Worm (Caenorhabditis elegans) whole organism, L3 larva: ENCODE results near the gene R193.2.

Experiments
- R02D3.7 ChIP-seq: fragments of 150-350 bp; optimal IDR thresholded peaks from 2 replicates; lab custom pipeline; 2014; ENCODE audit warnings: missing biosample characterization, missing genetic modification characterization
- ZK546.5 ChIP-seq: sonication (generic microtip); optimal IDR thresholded peaks from 2 replicates; lab custom pipeline; 2017; ENCODE audit warnings: missing biosample characterization, missing genetic modification characterization
- aly-2 ChIP-seq: fragments of 150-350 bp; optimal IDR thresholded peaks from 2 replicates; lab custom pipeline; 2014; ENCODE audit warnings: missing biosample characterization, missing genetic modification characterization
- ama-1 ChIP-seq: fragments of 150-350 bp; optimal IDR thresholded peaks from 2 replicates; lab custom pipeline; 2018
- ceh-16 ChIP-seq: sonication (generic microtip); optimal IDR thresholded peaks from 2 replicates; lab custom pipeline; 2017; ENCODE audit warnings: missing biosample characterization, missing genetic modification characterization
- ceh-28 ChIP-seq: fragments of 150-350 bp; optimal IDR thresholded peaks from 2 replicates; lab custom pipeline; 2014; ENCODE audit warnings: missing biosample characterization, missing genetic modification reagents, missing genetic modification characterization
- ceh-82 ChIP-seq: fragments of 150-350 bp; optimal IDR thresholded peaks from 2 replicates; lab custom pipeline; 2014; ENCODE audit warnings: missing biosample characterization, missing genetic modification characterization
- ceh-9 ChIP-seq: sonication (generic microtip); optimal IDR thresholded peaks from 2 replicates; lab custom pipeline; 2018; ENCODE audit warnings: missing biosample characterization, missing genetic modification characterization
- daf-12 ChIP-seq: fragments of 150-350 bp; optimal IDR thresholded peaks from 2 replicates; lab custom pipeline; 2014; ENCODE audit warnings: missing biosample characterization, missing genetic modification reagents, missing genetic modification characterization
- egl-27 ChIP-seq: sonication (generic microtip); optimal IDR thresholded peaks from 4 replicates; lab custom pipeline; 2017; ENCODE audit warnings: missing biosample characterization, missing genetic modification reagents, missing genetic modification characterization
- egl-5 ChIP-seq: fragments of 150-350 bp; optimal IDR thresholded peaks from 2 replicates; lab custom pipeline; 2017; ENCODE audit warnings: missing biosample characterization, missing genetic modification reagents, missing genetic modification characterization, inconsistent platforms
- elt-1 ChIP-seq: fragments of 150-350 bp; optimal IDR thresholded peaks from 2 replicates; lab custom pipeline; 2014; ENCODE audit warnings: missing biosample characterization, missing genetic modification characterization
- elt-2 ChIP-seq: sonication (generic microtip); optimal IDR thresholded peaks from 2 replicates; lab custom pipeline; 2016; ENCODE audit warnings: missing genetic modification reagents, mild to moderate bottlenecking, missing genetic modification characterization, missing compliant biosample characterization
- elt-3 ChIP-seq, 3 experiments: fragments of 150-350 bp in 1 of 3; sonication (generic microtip) in 2 of 3; optimal IDR thresholded peaks; 2 replicates in 2 of 3; 4 replicates in 1 of 3; lab custom pipeline; 2014 to 2017; ENCODE audit warnings: missing biosample characterization in 3 of 3, missing genetic modification characterization in 3 of 3
- eor-1 ChIP-seq, 2 experiments: fragments of 150-350 bp; optimal IDR thresholded peaks; 2 replicates each; lab custom pipeline; 2014 to 2018; ENCODE audit warnings: missing biosample characterization in 2 of 2, missing genetic modification characterization in 2 of 2
- fkh-10 ChIP-seq: sonication (generic microtip); optimal IDR thresholded peaks from 2 replicates; lab custom pipeline; 2017; ENCODE audit warnings: missing biosample characterization, missing genetic modification reagents, missing genetic modification characterization
- fkh-2 ChIP-seq: fragments of 150-350 bp; optimal IDR thresholded peaks from 2 replicates; lab custom pipeline; 2014; ENCODE audit warnings: missing biosample characterization, missing genetic modification reagents, missing genetic modification characterization
- fos-1 ChIP-seq: fragments of 150-350 bp; optimal IDR thresholded peaks from 2 replicates; lab custom pipeline; 2014; ENCODE audit warnings: missing biosample characterization, missing genetic modification characterization
- hmg-11 ChIP-seq: sonication (generic microtip); optimal IDR thresholded peaks from 2 replicates; lab custom pipeline; 2016; ENCODE audit warnings: missing genetic modification characterization, missing compliant biosample characterization
- jun-1 ChIP-seq: fragments of 150-350 bp; optimal IDR thresholded peaks from 2 replicates; lab custom pipeline; 2014; ENCODE audit warnings: missing biosample characterization, missing genetic modification reagents, missing genetic modification characterization
- lin-15B ChIP-seq: fragments of 150-350 bp; optimal IDR thresholded peaks from 2 replicates; lab custom pipeline; 2014; ENCODE audit warnings: missing biosample characterization, missing genetic modification characterization
- lin-39 ChIP-seq: fragments of 150-350 bp; optimal IDR thresholded peaks from 2 replicates; lab custom pipeline; 2018; ENCODE audit warnings: missing biosample characterization, missing genetic modification reagents, missing genetic modification characterization
- lsy-12 ChIP-seq: sonication (generic microtip); optimal IDR thresholded peaks from 2 replicates; lab custom pipeline; 2016; ENCODE audit warnings: mild to moderate bottlenecking, missing genetic modification characterization, missing compliant biosample characterization
- mdl-1 ChIP-seq: fragments of 150-350 bp; optimal IDR thresholded peaks from 2 replicates; lab custom pipeline; 2014; ENCODE audit warnings: missing biosample characterization, missing genetic modification characterization
- mml-1 ChIP-seq: fragments of 150-350 bp; sonication (generic microtip); optimal IDR thresholded peaks from 3 replicates; lab custom pipeline; 2014; ENCODE audit warnings: missing biosample characterization, missing genetic modification characterization
- nfya-1 ChIP-seq: sonication (generic microtip); optimal IDR thresholded peaks from 2 replicates; lab custom pipeline; 2017; ENCODE audit warnings: missing genetic modification characterization, mild to moderate bottlenecking, missing compliant biosample characterization, antibody characterized with exemption, moderate library complexity; ENCODE audit not compliant: insufficient read depth
- nhr-11 ChIP-seq: fragments of 150-350 bp; optimal IDR thresholded peaks from 2 replicates; lab custom pipeline; 2014; ENCODE audit warnings: missing biosample characterization, missing genetic modification characterization
- nhr-12 ChIP-seq: fragments of 150-350 bp; optimal IDR thresholded peaks from 2 replicates; lab custom pipeline; 2014; ENCODE audit warnings: missing biosample characterization, missing genetic modification characterization
- nhr-23 ChIP-seq: fragments of 150-350 bp; optimal IDR thresholded peaks from 2 replicates; lab custom pipeline; 2014; ENCODE audit warnings: missing biosample characterization, missing genetic modification reagents, missing genetic modification characterization
- nhr-237 ChIP-seq: fragments of 150-350 bp; optimal IDR thresholded peaks from 2 replicates; lab custom pipeline; 2014; ENCODE audit warnings: missing biosample characterization, missing genetic modification characterization
- nhr-25 ChIP-seq: sonication (generic microtip); optimal IDR thresholded peaks from 2 replicates; lab custom pipeline; 2017; ENCODE audit warnings: missing biosample characterization, missing genetic modification characterization
- nhr-28 ChIP-seq: fragments of 150-350 bp; optimal IDR thresholded peaks from 2 replicates; lab custom pipeline; 2014; ENCODE audit warnings: missing biosample characterization, missing genetic modification characterization
- nhr-43 ChIP-seq: sonication (generic microtip); optimal IDR thresholded peaks from 2 replicates; lab custom pipeline; 2016; ENCODE audit warnings: mild to moderate bottlenecking, missing genetic modification characterization, missing compliant biosample characterization; ENCODE audit not compliant: poor library complexity, severe bottlenecking
- nhr-67 ChIP-seq: fragments of 150-350 bp; optimal IDR thresholded peaks from 2 replicates; lab custom pipeline; 2014; ENCODE audit warnings: missing biosample characterization, missing genetic modification characterization
- nhr-76 ChIP-seq: fragments of 150-350 bp; sonication (generic microtip); optimal IDR thresholded peaks from 5 replicates; lab custom pipeline; 2014; ENCODE audit warnings: missing biosample characterization, missing genetic modification characterization
- nhr-77 ChIP-seq: fragments of 150-350 bp; optimal IDR thresholded peaks from 2 replicates; lab custom pipeline; 2014; ENCODE audit warnings: missing biosample characterization, missing genetic modification characterization
- pha-4 ChIP-seq: fragments of 150-350 bp; optimal IDR thresholded peaks from 2 replicates; lab custom pipeline; 2014; ENCODE audit warnings: missing biosample characterization, missing genetic modification reagents, missing genetic modification characterization
- pqm-1 ChIP-seq: fragments of 150-350 bp; optimal IDR thresholded peaks from 2 replicates; lab custom pipeline; 2017; ENCODE audit warnings: missing biosample characterization, missing genetic modification characterization, inconsistent platforms
- sea-2 ChIP-seq: fragments of 150-350 bp; sonication (generic microtip); optimal IDR thresholded peaks from 4 replicates; lab custom pipeline; 2014; ENCODE audit warnings: missing biosample characterization, missing genetic modification reagents, missing genetic modification characterization
- skn-1 ChIP-seq: fragments of 150-350 bp; optimal IDR thresholded peaks from 2 replicates; lab custom pipeline; 2014; ENCODE audit warnings: missing biosample characterization, missing genetic modification characterization
- snpc-4 ChIP-seq: fragments of 150-350 bp; optimal IDR thresholded peaks from 2 replicates; lab custom pipeline; 2014; ENCODE audit warnings: missing biosample characterization, missing genetic modification characterization
- tbx-2 ChIP-seq: sonication (generic microtip); optimal IDR thresholded peaks from 2 replicates; lab custom pipeline; 2016; ENCODE audit warnings: mild to moderate bottlenecking, missing genetic modification characterization, missing compliant biosample characterization
- unc-39 ChIP-seq: sonication (generic microtip); optimal IDR thresholded peaks from 4 replicates; lab custom pipeline; 2017; ENCODE audit warnings: missing biosample characterization, missing genetic modification characterization
- unc-62 ChIP-seq: fragments of 150-350 bp; sonication (generic microtip); optimal IDR thresholded peaks from 4 replicates; lab custom pipeline; 2014; ENCODE audit warnings: missing biosample characterization, missing genetic modification reagents, missing genetic modification characterization
- zag-1 ChIP-seq: fragments of 150-350 bp; optimal IDR thresholded peaks from 2 replicates; lab custom pipeline; 2014; ENCODE audit warnings: missing biosample characterization, missing genetic modification characterization
- ztf-11 ChIP-seq: fragments of 150-350 bp; optimal IDR thresholded peaks from 2 replicates; lab custom pipeline; 2014; ENCODE audit warnings: missing biosample characterization, missing genetic modification characterization
- ztf-4 ChIP-seq: fragments of 150-350 bp; optimal IDR thresholded peaks from 2 replicates; lab custom pipeline; 2014; ENCODE audit warnings: missing biosample characterization, missing genetic modification characterization

Gene R193.2

ce11 chrX:1093154-1093553 is 55.2 kb downstream of the R193.2 start:
- TF ChIP-seq hmg-11 (peak; percentile 99), nhr-43 (tag; lab: Kevin White, UChicago) (peak; percentile 88), lin-39 (tag; lab: Kevin White, UChicago) (peak; percentile 89), elt-3 (tag; optimal IDR thresholded peaks at IDR 0.05; lab: Kevin White, UChicago) (peak in 1 of 3 experiments; percentile 30), nhr-12 (tag; lab: Kevin White, UChicago) (no peak), snpc-4 (tag; lab: Kevin White, UChicago) (peak; percentile 84), nhr-23 (tag; lab: Kevin White, UChicago) (peak; percentile 83), mdl-1 (tag; lab: Kevin White, UChicago) (peak; percentile 93), fos-1 (tag; lab: Kevin White, UChicago) (peak; percentile 65), lsy-12 (peak; percentile 34), jun-1 (tag; lab: Kevin White, UChicago) (peak; percentile 92), unc-39 (tag; lab: Kevin White, UChicago) (no peak), ceh-9 (no peak), ceh-16 (tag; lab: Kevin White, UChicago) (no peak), nhr-77 (tag; lab: Kevin White, UChicago) (peak; percentile 23), nhr-237 (no peak), nfya-1 (peak; percentile 96), nhr-67 (tag; lab: Kevin White, UChicago) (no peak), sea-2 (GFP tag; lab: Kevin White, UChicago) (no peak), lin-15B (tag; lab: Kevin White, UChicago) (peak; percentile 65), unc-62 (GFP tag; lab: Kevin White, UChicago) (peak; percentile 99), fkh-2 (tag; lab: Kevin White, UChicago) (peak; percentile 90), elt-1 (peak; percentile 81), ceh-28 (peak; percentile 83), ceh-82 (tag; lab: Kevin White, UChicago) (peak; percentile 77), aly-2 (no peak), daf-12 (no peak), nhr-28 (tag; lab: Kevin White, UChicago) (no peak), egl-5 (tag; lab: Kevin White, UChicago) (peak; percentile 98), mml-1 (tag; lab: Kevin White, UChicago) (no peak), eor-1 (tag; optimal IDR thresholded peaks at IDR 0.05; lab: Kevin White, UChicago) (no peak), ztf-11 (no peak), ZK546.5 (tag; lab: Kevin White, UChicago) (no peak), pqm-1 (peak; percentile 90), nhr-25 (tag; lab: Kevin White, UChicago) (peak; percentile 93), ztf-4 (tag; lab: Kevin White, UChicago) (peak; percentile 67), zag-1 (peak; percentile 21), elt-2 (tag; lab: Kevin White, UChicago) (peak; percentile 80), tbx-2 (tag; lab: Kevin White, UChicago) (peak; percentile 72), egl-27 (tag; lab: Kevin White, UChicago) (peak; percentile 89), ama-1 (peak; percentile 72), nhr-11 (tag; lab: Kevin White, UChicago) (peak; percentile 80), fkh-10 (GFP tag; lab: Kevin White, UChicago) (peak; percentile 79), skn-1 (tag; lab: Kevin White, UChicago) (peak; percentile 32), nhr-76 (tag; lab: Kevin White, UChicago) (no peak), pha-4 (tag; lab: Kevin White, UChicago) (peak; percentile 99), R02D3.7 (tag; lab: Kevin White, UChicago) (peak; percentile 58)
